Fruit fly (Drosophila melanogaster) whole organism, embryonic: Measurements from ENCODE around the gene CG32645.

Experiments used
- CG11695 ChIP-seq: fragments of 200-800 bp; sonication (Bioruptor generic); IDR thresholded peaks from 3 replicates; pipeline ENCODE4 v1.3.6; 2022; ENCODE audit warnings: missing biosample characterization, missing genetic modification characterization
- CG4730 ChIP-seq: fragments of 200-800 bp; sonication (Bioruptor generic); IDR thresholded peaks from 2 replicates; pipeline ENCODE4 v1.3.6; 2022; ENCODE audit warnings: missing biosample characterization, missing genetic modification characterization
- Pdp1 ChIP-seq, 2 experiments: fragments of 200-800 bp; sonication (Bioruptor generic); optimal IDR thresholded peaks; 3 replicates each; lab custom pipeline; 2016; ENCODE audit warnings: missing biosample characterization in 2 of 2, missing genetic modification characterization in 2 of 2, mild to moderate bottlenecking in 1 of 2, moderate library complexity in 1 of 2
- bcd ChIP-seq: fragments of 200-800 bp; sonication (Bioruptor generic); optimal IDR thresholded peaks from 2 replicates; lab custom pipeline; 2017; ENCODE audit warnings: missing biosample characterization, mild to moderate bottlenecking, missing genetic modification characterization
- cad ChIP-seq: fragments of >200 bp; optimal IDR thresholded peaks from 2 replicates; lab custom pipeline; 2017; ENCODE audit warnings: missing biosample characterization, missing genetic modification characterization
- eve ChIP-seq, 2 experiments: fragments of >200 bp; optimal IDR thresholded peaks; 2 replicates each; lab custom pipeline; 2017; ENCODE audit warnings: missing biosample characterization in 2 of 2, missing genetic modification characterization in 2 of 2
- pros ChIP-seq: fragments of 200-800 bp; sonication (Bioruptor generic); optimal IDR thresholded peaks from 3 replicates; lab custom pipeline; 2019; ENCODE audit warnings: missing biosample characterization, mild to moderate bottlenecking, missing genetic modification characterization, moderate library complexity
- sd ChIP-seq: fragments of 200-800 bp; sonication (Bioruptor generic); optimal IDR thresholded peaks from 3 replicates; lab custom pipeline; 2018; ENCODE audit warnings: missing biosample characterization, mild to moderate bottlenecking, missing genetic modification characterization, moderate library complexity
- tup ChIP-seq: fragments of 200-800 bp; sonication (Bioruptor generic); optimal IDR thresholded peaks from 2 replicates; lab custom pipeline; 2016; ENCODE audit warnings: missing biosample characterization, mild to moderate bottlenecking, missing genetic modification characterization, moderate library complexity
- zen2 ChIP-seq: fragments of 200-800 bp; sonication (Bioruptor generic); IDR thresholded peaks from 3 replicates; pipeline ENCODE4 v1.3.6; 2022; ENCODE audit warnings: missing biosample characterization, missing genetic modification characterization; ENCODE audit not compliant: partially characterized antibody

dm6 chrX:13131063-13131773, 7.8 kb upstream of the CG32645 start:
- TF ChIP-seq Pdp1 (GFP tag; optimal IDR thresholded peaks at IDR 0.05; lab: Kevin White, UChicago) (peak; percentile 98 to 99), pros (GFP tag; lab: Kevin White, UChicago) (peak; percentile 82), CG4730 (GFP tag; lab: Robert Waterston, UW) (peak; percentile 99), CG11695 (GFP tag; lab: Robert Waterston, UW) (peak; percentile 98), zen2 (no peak), sd (tag; lab: Kevin White, UChicago) (peak; percentile 96), bcd (GFP tag; lab: Kevin White, UChicago) (peak; percentile 99), eve (GFP tag; optimal IDR thresholded peaks at IDR 0.05; lab: Kevin White, UChicago) (peak; percentile 46 to 95), cad (GFP tag; lab: Kevin White, UChicago) (no peak), tup (peak; percentile 98)
